Comparison of ENCODE assay signal across 3 fruit fly cellular contexts in the genomic region with DNA sequence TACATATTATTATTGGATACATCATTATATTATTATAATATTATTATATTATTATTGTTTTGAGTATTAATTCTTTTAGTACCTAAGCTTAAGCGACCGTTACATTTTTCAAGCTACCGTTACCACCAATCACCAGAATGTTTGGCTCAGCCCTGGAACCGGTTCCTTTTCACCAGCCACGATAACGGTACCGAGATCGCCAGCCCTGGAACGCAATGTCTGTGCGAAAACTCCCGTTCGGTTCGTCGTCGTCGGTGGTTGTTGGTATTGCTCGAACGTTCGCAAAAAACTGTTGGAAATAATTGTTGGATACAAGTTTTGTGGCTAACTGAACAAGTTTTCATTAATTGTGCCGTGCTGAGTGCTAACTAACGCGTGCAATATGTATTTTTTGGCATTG.
A peak's percentile ranks its signal among the peaks of the same experiment; 100 is the strongest.
TF ChIP-seq lines count a peak whose summit lies in the region.

CG42404 (plus strand) TSS at position 360 of the 400 bp plus-strand sequence.

- no peak for TF ChIP-seq CTCF in whole organism, embryonic (GFP tag; optimal IDR thresholded peaks at IDR 0.05; lab: Kevin White, UChicago)

TF ChIP-seq in whole organism, adult, 20 proteins besides CTCF, POLR2A, EP300 and RAD21:
- TF ChIP-seq Crg-1 (GFP tag; optimal IDR thresholded peaks at IDR 0.05; lab: Kevin White, UChicago) (no peak), ovo (GFP tag; optimal IDR thresholded peaks at IDR 0.05; lab: Kevin White, UChicago) (peak; percentile 39)

TF ChIP-seq in whole organism, embryonic, 481 proteins besides CTCF, POLR2A, EP300 and RAD21 (continues in another document):
- TF ChIP-seq da (GFP tag; optimal IDR thresholded peaks at IDR 0.05; lab: Kevin White, UChicago) (no peak), pzg (GFP tag; optimal IDR thresholded peaks at IDR 0.05; lab: Kevin White, UChicago) (peak; percentile 51), chn (GFP tag; optimal IDR thresholded peaks at IDR 0.05; lab: Kevin White, UChicago) (no peak), TFAM (GFP tag; optimal IDR thresholded peaks at IDR 0.05; lab: Kevin White, UChicago) (no peak), Dfd (GFP tag; optimal IDR thresholded peaks at IDR 0.05; lab: Kevin White, UChicago) (no peak), nau (GFP tag; optimal IDR thresholded peaks at IDR 0.05; lab: Kevin White, UChicago) (no peak), CrebB (tag; optimal IDR thresholded peaks at IDR 0.05; lab: Kevin White, UChicago) (no peak), ftz-f1 (GFP tag; optimal IDR thresholded peaks at IDR 0.05; lab: Kevin White, UChicago) (no peak), CG18262 (tag; optimal IDR thresholded peaks at IDR 0.05; lab: Kevin White, UChicago) (no peak), CG15514 (GFP tag; optimal IDR thresholded peaks at IDR 0.05; lab: Kevin White, UChicago) (peak; percentile 99), phol (tag; optimal IDR thresholded peaks at IDR 0.05; lab: Kevin White, UChicago) (peak; percentile 0), Hsf (GFP tag; optimal IDR thresholded peaks at IDR 0.05; lab: Kevin White, UChicago) (no peak), CG2712 (tag; optimal IDR thresholded peaks at IDR 0.05; lab: Kevin White, UChicago) (peak; percentile 7), CG8388 (GFP tag; optimal IDR thresholded peaks at IDR 0.05; lab: Kevin White, UChicago) (peak; percentile 16), Ets97D (GFP tag; optimal IDR thresholded peaks at IDR 0.05; lab: Kevin White, UChicago) (peak; percentile 5), trem (tag; optimal IDR thresholded peaks at IDR 0.05; lab: Kevin White, UChicago) (peak; percentile 17), kah (GFP tag; optimal IDR thresholded peaks at IDR 0.05; lab: Kevin White, UChicago) (no peak), corto (GFP tag; optimal IDR thresholded peaks at IDR 0.05; lab: Kevin White, UChicago) (no peak), fd96Cb (tag; optimal IDR thresholded peaks at IDR 0.05; lab: Kevin White, UChicago) (no peak), MESR4 (GFP tag; optimal IDR thresholded peaks at IDR 0.05; lab: Kevin White, UChicago) (peak; percentile 7), CG2116 (GFP tag; optimal IDR thresholded peaks at IDR 0.05; lab: Kevin White, UChicago) (peak; percentile 15), Deaf1 (tag; optimal IDR thresholded peaks at IDR 0.05; lab: Kevin White, UChicago) (peak; percentile 86), CG2889 (GFP tag; IDR thresholded peaks at IDR 0.05; lab: Robert Waterston, UW) (no peak), CG5180 (GFP tag; optimal IDR thresholded peaks at IDR 0.05; lab: Kevin White, UChicago) (peak; percentile 77), CG7745 (tag; optimal IDR thresholded peaks at IDR 0.05; lab: Kevin White, UChicago) (no peak), HLH54F (GFP tag; optimal IDR thresholded peaks at IDR 0.05; lab: Kevin White, UChicago) (no peak), row (GFP tag; IDR thresholded peaks at IDR 0.05; lab: Robert Waterston, UW) (peak; percentile 18; the same call in 1 of the 3 replicates), D (optimal IDR thresholded peaks at IDR 0.05; lab: Kevin White, UChicago) (peak; percentile 45), D (GFP tag; optimal IDR thresholded peaks at IDR 0.05; lab: Kevin White, UChicago) (no peak), Mes4 (GFP tag; optimal IDR thresholded peaks at IDR 0.05; lab: Kevin White, UChicago) (no peak), BEAF-32 (GFP tag; optimal IDR thresholded peaks at IDR 0.05; lab: Kevin White, UChicago) (peak; percentile 4), Myb (GFP tag; optimal IDR thresholded peaks at IDR 0.05; lab: Kevin White, UChicago) (peak; percentile 95), Opbp (GFP tag; IDR thresholded peaks at IDR 0.05; lab: Robert Waterston, UW; ENCODE audit: partially characterized antibody) (peak; percentile 34; the same call in 2 of the 3 replicates), crol (GFP tag; IDR thresholded peaks at IDR 0.05; lab: Robert Waterston, UW) (no peak), D19B (GFP tag; optimal IDR thresholded peaks at IDR 0.05; lab: Kevin White, UChicago) (no peak), CG12104 (GFP tag; optimal IDR thresholded peaks at IDR 0.05; lab: Kevin White, UChicago) (no peak), CoRest (tag; optimal IDR thresholded peaks at IDR 0.05; lab: Kevin White, UChicago) (peak; percentile 22), CG7928 (GFP tag; optimal IDR thresholded peaks at IDR 0.05; lab: Kevin White, UChicago) (peak; percentile 92), CG3163 (GFP tag; optimal IDR thresholded peaks at IDR 0.05; lab: Kevin White, UChicago) (no peak), Tbp (GFP tag; optimal IDR thresholded peaks at IDR 0.05; lab: Kevin White, UChicago) (no peak), CG12391 (tag; optimal IDR thresholded peaks at IDR 0.05; lab: Kevin White, UChicago) (peak; percentile 21), ato (GFP tag; IDR thresholded peaks at IDR 0.05; lab: Robert Waterston, UW; ENCODE audit: partially characterized antibody) (no peak), CG10267 (tag; optimal IDR thresholded peaks at IDR 0.05; lab: Kevin White, UChicago) (peak; percentile 5)

TF ChIP-seq in whole organism, prepupa, 60 proteins besides CTCF, POLR2A, EP300 and RAD21:
- no peak for TF ChIP-seq CG8632 (GFP tag; optimal IDR thresholded peaks at IDR 0.05; lab: Kevin White, UChicago)
- TF ChIP-seq CG7368 (GFP tag; optimal IDR thresholded peaks at IDR 0.05; lab: Kevin White, UChicago), result no peak
- TF ChIP-seq svp (GFP tag; lab: Kevin White, UChicago), result peak; percentile 2
- no peak for TF ChIP-seq cyc (GFP tag; optimal IDR thresholded peaks at IDR 0.05; lab: Kevin White, UChicago)
- no peak for TF ChIP-seq Hr39 (GFP tag; optimal IDR thresholded peaks at IDR 0.05; lab: Kevin White, UChicago)
- TF ChIP-seq CG4318 (GFP tag; optimal IDR thresholded peaks at IDR 0.05; lab: Kevin White, UChicago), result no peak
- TF ChIP-seq achi (GFP tag; optimal IDR thresholded peaks at IDR 0.05; lab: Kevin White, UChicago), result no peak
- no peak for TF ChIP-seq fd85E (GFP tag; optimal IDR thresholded peaks at IDR 0.05; lab: Kevin White, UChicago)
